Worm (Caenorhabditis elegans): Measurements from ENCODE around the gene F19H6.4.

- TF ChIP-seq T26A8.4 (GFP tag; IDR thresholded peaks at IDR 0.05) (no peak), nhr-25 (tag; optimal IDR thresholded peaks at IDR 0.05; ENCODE audit: borderline replicate concordance, insufficient read depth) (no peak), nhr-76 (tag; optimal IDR thresholded peaks at IDR 0.05) (no peak), zag-1 (tag; optimal IDR thresholded peaks at IDR 0.05) (no peak), pha-4 (GFP tag; IDR thresholded peaks at IDR 0.05) (no peak), pha-4 (tag; optimal IDR thresholded peaks at IDR 0.05) (no peak), unc-130 (GFP tag; optimal IDR thresholded peaks at IDR 0.05) (no peak), unc-62 (GFP tag; optimal IDR thresholded peaks at IDR 0.05 in 1 of 2) (peak in 1 of 2 experiments; percentile 48), unc-62 (tag; optimal IDR thresholded peaks at IDR 0.05) (no peak), lin-15B (tag; optimal IDR thresholded peaks at IDR 0.05) (no peak), tra-1 (GFP tag; IDR thresholded peaks at IDR 0.05) (no peak), mdl-1 (tag; optimal IDR thresholded peaks at IDR 0.05) (no peak), dve-1 (tag; optimal IDR thresholded peaks at IDR 0.05; ENCODE audit: insufficient read depth) (no peak)
Measured at ce11 chrX:12320737-12321136, 44.8 kb upstream of the F19H6.4 start, which contains the start of gene ceh-40.
